Fruit fly (Drosophila melanogaster): ENCODE results near the gene CG34367.

DNA sequence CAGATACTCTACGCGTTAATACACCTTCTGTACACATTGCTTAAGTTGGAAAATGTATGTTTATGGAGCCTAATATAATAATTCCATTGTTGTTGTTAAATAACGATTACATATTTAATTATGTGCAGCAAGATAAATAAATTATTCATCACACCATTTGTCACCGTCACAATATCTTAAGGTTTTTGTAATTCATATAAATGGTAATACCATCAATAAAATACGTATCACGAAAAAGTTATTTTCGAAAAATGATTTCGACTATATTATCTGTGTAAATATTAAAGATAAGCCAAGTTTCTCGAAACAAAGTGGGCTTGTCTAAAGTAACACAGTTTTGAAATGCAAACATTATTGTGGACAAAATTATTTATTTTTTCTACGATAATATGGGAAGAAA, 31.5 kb downstream of the CG34367 start, which contains the start of gene CG4995:
- TF ChIP-seq EcR (GFP tag; optimal IDR thresholded peaks at IDR 0.05) = no peak
- no peak for TF ChIP-seq pan (optimal IDR thresholded peaks at IDR 0.05)
- TF ChIP-seq CG8478 (optimal IDR thresholded peaks at IDR 0.05) = no peak
